Worm (Caenorhabditis elegans): Measurements from ENCODE around the gene str-236.

ce11 chrV:1545694-1546093 is 17.8 kb upstream of the str-236 start, which contains the start of gene oac-32:
- peak; percentile 25 for TF ChIP-seq elt-2 (tag; optimal IDR thresholded peaks at IDR 0.05)
- no peak for TF ChIP-seq K02D7.2 (tag; optimal IDR thresholded peaks at IDR 0.05)
- TF ChIP-seq ceh-24 (tag; optimal IDR thresholded peaks at IDR 0.05), result no peak
- no peak for TF ChIP-seq sdc-2 (tag; optimal IDR thresholded peaks at IDR 0.05)
- no peak for TF ChIP-seq pqm-1 (tag; optimal IDR thresholded peaks at IDR 0.05)
- TF ChIP-seq fkh-10 (GFP tag; optimal IDR thresholded peaks at IDR 0.05), result no peak
- no peak for TF ChIP-seq tbx-2 (tag; optimal IDR thresholded peaks at IDR 0.05)
- no peak for TF ChIP-seq ama-1 (optimal IDR thresholded peaks at IDR 0.05)
- TF ChIP-seq ahr-1 (tag; optimal IDR thresholded peaks at IDR 0.05), result no peak

Data from whole organism, late embryonic.